Fruit fly (Drosophila melanogaster) whole organism, wandering third instar larva: ENCODE results near the gene mtd.

Source experiments
- Abd-B ChIP-seq: fragments of >200 bp; optimal IDR thresholded peaks from 2 replicates; lab custom pipeline; 2017; ENCODE audit warnings: missing biosample characterization, missing genetic modification characterization
- CG32264 ChIP-seq: fragments of 200-800 bp; sonication (Bioruptor generic); optimal IDR thresholded peaks from 2 replicates; lab custom pipeline; 2016; ENCODE audit warnings: missing biosample characterization, missing genetic modification characterization
- CG9705 ChIP-seq: fragments of 200-800 bp; sonication (Bioruptor generic); optimal IDR thresholded peaks from 2 replicates; lab custom pipeline; 2018; ENCODE audit warnings: missing biosample characterization, mild to moderate bottlenecking, missing genetic modification characterization
- CrebA ChIP-seq: fragments of 200-800 bp; sonication (Bioruptor generic); optimal IDR thresholded peaks from 2 replicates; lab custom pipeline; 2016; ENCODE audit warnings: missing biosample characterization, mild to moderate bottlenecking, missing genetic modification characterization, borderline replicate concordance
- Dfd ChIP-seq: fragments of >200 bp; optimal IDR thresholded peaks from 2 replicates; lab custom pipeline; 2017; ENCODE audit warnings: missing biosample characterization, missing genetic modification characterization
- Dif ChIP-seq: fragments of 200-275, 200-300 bp; sonication (Bioruptor generic); optimal IDR thresholded peaks from 2 replicates; lab custom pipeline; 2018; ENCODE audit warnings: missing biosample characterization, missing genetic modification characterization; ENCODE audit not compliant: partially characterized antibody
- GATAd ChIP-seq: sonication (Bioruptor generic); optimal IDR thresholded peaks from 2 replicates; lab custom pipeline; 2016; ENCODE audit warnings: missing biosample characterization, missing genetic modification characterization
- HLH106 ChIP-seq: fragments of 200-800 bp; optimal IDR thresholded peaks from 3 replicates; lab custom pipeline; 2019; ENCODE audit warnings: missing biosample characterization, mild to moderate bottlenecking, missing genetic modification characterization, moderate library complexity
- Hnf4 ChIP-seq: fragments of 200-800 bp; sonication (Bioruptor generic); optimal IDR thresholded peaks from 2 replicates; lab custom pipeline; 2016; ENCODE audit warnings: missing biosample characterization, mild to moderate bottlenecking, missing genetic modification characterization
- Hr78 ChIP-seq: fragments of >200 bp; optimal IDR thresholded peaks from 2 replicates; lab custom pipeline; 2017; ENCODE audit warnings: missing biosample characterization, missing genetic modification characterization
- Hr83 ChIP-seq: fragments of 200-300 bp; sonication (Bioruptor generic); optimal IDR thresholded peaks from 2 replicates; lab custom pipeline; 2016; ENCODE audit warnings: missing biosample characterization, mild to moderate bottlenecking, missing genetic modification characterization, moderate library complexity; ENCODE audit not compliant: poor library complexity, severe bottlenecking
- Jra ChIP-seq: sonication (Bioruptor generic); optimal IDR thresholded peaks from 2 replicates; lab custom pipeline; 2016; ENCODE audit warnings: missing biosample characterization, missing genetic modification characterization
- Mio ChIP-seq: sonication (Bioruptor generic); optimal IDR thresholded peaks from 2 replicates; lab custom pipeline; 2016; ENCODE audit warnings: missing biosample characterization, missing genetic modification characterization
- Myc ChIP-seq: fragments of >200 bp; optimal IDR thresholded peaks from 2 replicates; lab custom pipeline; 2017
- N ChIP-seq: fragments of >200 bp; optimal IDR thresholded peaks from 2 replicates; lab custom pipeline; 2018; ENCODE audit warnings: missing biosample characterization, missing external identifiers, missing genetic modification characterization
- OdsH ChIP-seq: fragments of 200-800 bp; sonication (Bioruptor generic); optimal IDR thresholded peaks from 2 replicates; lab custom pipeline; 2016; ENCODE audit warnings: missing biosample characterization, mild to moderate bottlenecking, missing genetic modification characterization
- Rel ChIP-seq, 2 experiments: fragments of 200-800 bp; sonication (Bioruptor generic) in 1 of 2; optimal IDR thresholded peaks; 2 replicates in 1 of 2; 3 replicates in 1 of 2; lab custom pipeline; 2016 to 2019; ENCODE audit warnings: mild to moderate bottlenecking in 2 of 2, missing biosample characterization in 2 of 2, missing genetic modification characterization in 2 of 2, moderate library complexity in 1 of 2
- Sp1 ChIP-seq: fragments of 200-800 bp; sonication (Bioruptor generic); optimal IDR thresholded peaks from 3 replicates; lab custom pipeline; 2019; ENCODE audit warnings: missing biosample characterization, mild to moderate bottlenecking, missing genetic modification characterization, moderate library complexity
- Vsx2 ChIP-seq: fragments of 200-300, 225-300 bp; sonication (Bioruptor generic); optimal IDR thresholded peaks from 2 replicates; lab custom pipeline; 2018; ENCODE audit warnings: missing biosample characterization, missing genetic modification characterization; ENCODE audit not compliant: partially characterized antibody
- br ChIP-seq: fragments of 200-800 bp; sonication (Bioruptor generic); optimal IDR thresholded peaks from 2 replicates; lab custom pipeline; 2016; ENCODE audit warnings: missing biosample characterization, missing genetic modification characterization
- brk ChIP-seq: fragments of 200-800 bp; sonication (Bioruptor generic); optimal IDR thresholded peaks from 2 replicates; lab custom pipeline; 2016; ENCODE audit warnings: missing biosample characterization, mild to moderate bottlenecking, missing genetic modification characterization
- dl ChIP-seq, 2 experiments: fragments of 175-275, 200-275 bp in 1 of 2; fragments of 200-275 bp in 1 of 2; sonication (Bioruptor generic); optimal IDR thresholded peaks; lab custom pipeline; 2018; ENCODE audit warnings: mild to moderate bottlenecking in 2 of 2, missing biosample characterization in 2 of 2, missing genetic modification characterization in 2 of 2, moderate library complexity in 2 of 2; ENCODE audit not compliant: partially characterized antibody in 2 of 2, insufficient read depth in 1 of 2
- dmrt93B ChIP-seq: fragments of 200-800 bp; sonication (Bioruptor generic); optimal IDR thresholded peaks from 2 replicates; lab custom pipeline; 2018; ENCODE audit warnings: missing biosample characterization, mild to moderate bottlenecking, missing genetic modification characterization
- dsf ChIP-seq: sonication (Bioruptor generic); optimal IDR thresholded peaks from 2 replicates; lab custom pipeline; 2016; ENCODE audit warnings: missing biosample characterization, missing genetic modification characterization, borderline replicate concordance
- ey ChIP-seq: fragments of 200-800 bp; sonication (Bioruptor generic); optimal IDR thresholded peaks from 2 replicates; lab custom pipeline; 2016; ENCODE audit warnings: missing biosample characterization, missing genetic modification characterization
- foxo ChIP-seq, 2 experiments: fragments of 200-800 bp; sonication (Bioruptor generic); optimal IDR thresholded peaks; 2 replicates in 1 of 2; 3 replicates in 1 of 2; lab custom pipeline; 2016 to 2017; ENCODE audit warnings: missing biosample characterization in 2 of 2, missing genetic modification characterization in 2 of 2
- fru ChIP-seq: fragments of 200-800 bp; sonication (Bioruptor generic); optimal IDR thresholded peaks from 3 replicates; lab custom pipeline; 2016; ENCODE audit warnings: missing biosample characterization, mild to moderate bottlenecking, missing genetic modification characterization
- h ChIP-seq: fragments of 200-800 bp; sonication (Bioruptor generic); optimal IDR thresholded peaks from 3 replicates; lab custom pipeline; 2016; ENCODE audit warnings: missing biosample characterization, mild to moderate bottlenecking, missing genetic modification characterization
- jim ChIP-seq: fragments of 175-275, 200-325 bp; sonication (Bioruptor generic); optimal IDR thresholded peaks from 2 replicates; lab custom pipeline; 2016; ENCODE audit warnings: missing biosample characterization, mild to moderate bottlenecking, missing genetic modification characterization
- lola ChIP-seq: fragments of >200 bp; optimal IDR thresholded peaks from 2 replicates; lab custom pipeline; 2017; ENCODE audit warnings: missing biosample characterization, missing genetic modification characterization
- pan ChIP-seq: fragments of >200 bp; optimal IDR thresholded peaks from 2 replicates; lab custom pipeline; 2017
- psq ChIP-seq: fragments of 200-800 bp; sonication (Bioruptor generic); optimal IDR thresholded peaks from 3 replicates; lab custom pipeline; 2017; ENCODE audit warnings: missing biosample characterization, mild to moderate bottlenecking, missing genetic modification characterization, moderate library complexity
- rgr ChIP-seq: fragments of 200-800 bp; sonication (Bioruptor generic); optimal IDR thresholded peaks from 3 replicates; lab custom pipeline; 2016; ENCODE audit warnings: missing biosample characterization, mild to moderate bottlenecking, missing genetic modification characterization
- sage ChIP-seq: fragments of 200-800 bp; sonication (Bioruptor generic); optimal IDR thresholded peaks from 2 replicates; lab custom pipeline; 2016; ENCODE audit warnings: missing biosample characterization, mild to moderate bottlenecking, missing genetic modification characterization
- sv ChIP-seq: fragments of 200-800 bp; sonication (Bioruptor generic); optimal IDR thresholded peaks from 3 replicates; lab custom pipeline; 2016; ENCODE audit warnings: missing biosample characterization, missing genetic modification characterization
- tai ChIP-seq: sonication (Bioruptor generic); optimal IDR thresholded peaks from 2 replicates; lab custom pipeline; 2016; ENCODE audit warnings: missing biosample characterization, missing genetic modification characterization
- usp ChIP-seq: fragments of >200 bp; optimal IDR thresholded peaks from 2 replicates; lab custom pipeline; 2017; ENCODE audit warnings: missing biosample characterization, missing genetic modification characterization
- woc ChIP-seq: sonication (Bioruptor generic); optimal IDR thresholded peaks from 2 replicates; lab custom pipeline; 2016; ENCODE audit warnings: missing biosample characterization, mild to moderate bottlenecking, missing genetic modification characterization

Gene mtd

dm6 chr3R:5300620-5301019 is 49.6 kb downstream of the mtd start:
- TF ChIP-seq rgr (no peak), jim (GFP tag; lab: Kevin White, UChicago) (no peak), OdsH (GFP tag; lab: Kevin White, UChicago) (peak; percentile 5), CG32264 (GFP tag; lab: Kevin White, UChicago) (no peak), Rel (GFP tag; optimal IDR thresholded peaks at IDR 0.05; lab: Kevin White, UChicago) (no peak), Rel (tag; optimal IDR thresholded peaks at IDR 0.05; lab: Kevin White, UChicago) (peak; percentile 19), CG9705 (GFP tag; lab: Kevin White, UChicago) (no peak), br (GFP tag; lab: Kevin White, UChicago) (peak; percentile 18), Dfd (no peak), Hnf4 (GFP tag; lab: Kevin White, UChicago) (no peak)

dm6 chr3R:5299569-5300195 is 50.6 kb downstream of the mtd start, which contains the start of gene Tim17b1:
Tim17b1 (plus strand) TSS chr3R:5300145.
- TF ChIP-seq Rel (GFP tag; optimal IDR thresholded peaks at IDR 0.05; lab: Kevin White, UChicago) (no peak), Rel (tag; optimal IDR thresholded peaks at IDR 0.05; lab: Kevin White, UChicago) (peak; percentile 38), foxo (GFP tag; optimal IDR thresholded peaks at IDR 0.05; lab: Kevin White, UChicago) (no peak), HLH106 (tag; lab: Kevin White, UChicago) (no peak), Hr83 (GFP tag; lab: Kevin White, UChicago) (no peak), pan (lab: Kevin White, UChicago) (no peak), Dfd (no peak), dl (GFP tag; optimal IDR thresholded peaks at IDR 0.05; lab: Kevin White, UChicago; ENCODE audit: insufficient read depth in 1 of 2, partially characterized antibody in 2 of 2) (no peak)
- TF ChIP-seq, all 38 proteins: peak for 1

dm6 chr3R:5298599-5299307 is 51.5 kb downstream of the mtd start:
- TF ChIP-seq Abd-B (GFP tag; lab: Kevin White, UChicago) (no peak), jim (GFP tag; lab: Kevin White, UChicago) (peak; percentile 43), HLH106 (tag; lab: Kevin White, UChicago) (no peak), Dfd (no peak), Mio (no peak), CrebA (GFP tag; lab: Kevin White, UChicago) (no peak), sage (no peak), OdsH (GFP tag; lab: Kevin White, UChicago) (peak; percentile 39), fru (GFP tag; lab: Kevin White, UChicago) (peak; percentile 47), Myc (lab: Kevin White, UChicago) (peak; percentile 68), N (GFP tag; lab: Kevin White, UChicago) (no peak), br (GFP tag; lab: Kevin White, UChicago) (peak; percentile 46), dl (GFP tag; optimal IDR thresholded peaks at IDR 0.05; lab: Kevin White, UChicago; ENCODE audit: insufficient read depth in 1 of 2, partially characterized antibody in 2 of 2) (no peak), tai (GFP tag; lab: Kevin White, UChicago) (peak; percentile 56), pan (lab: Kevin White, UChicago) (no peak), CG32264 (GFP tag; lab: Kevin White, UChicago) (no peak), psq (GFP tag; lab: Kevin White, UChicago) (peak; percentile 24), GATAd (no peak), lola (GFP tag; lab: Kevin White, UChicago) (no peak), h (GFP tag; lab: Kevin White, UChicago) (peak; percentile 61), CG9705 (GFP tag; lab: Kevin White, UChicago) (no peak), foxo (GFP tag; optimal IDR thresholded peaks at IDR 0.05; lab: Kevin White, UChicago) (peak in 1 of 2 experiments; percentile 66), Hr83 (GFP tag; lab: Kevin White, UChicago) (peak; percentile 71), brk (GFP tag; lab: Kevin White, UChicago) (no peak), Hr78 (no peak), sv (GFP tag; lab: Kevin White, UChicago) (peak; percentile 49), Dif (GFP tag; lab: Kevin White, UChicago) (no peak), rgr (peak; percentile 75), ey (GFP tag; lab: Kevin White, UChicago) (peak; percentile 38), Hnf4 (GFP tag; lab: Kevin White, UChicago) (peak; percentile 64), Jra (GFP tag; lab: Kevin White, UChicago) (no peak), usp (GFP tag; lab: Kevin White, UChicago) (no peak), dsf (GFP tag; lab: Kevin White, UChicago) (peak; percentile 8), dmrt93B (peak; percentile 21), Sp1 (no peak), Rel (GFP tag; optimal IDR thresholded peaks at IDR 0.05; lab: Kevin White, UChicago) (no peak), Rel (tag; optimal IDR thresholded peaks at IDR 0.05; lab: Kevin White, UChicago) (no peak), Vsx2 (GFP tag; lab: Kevin White, UChicago) (no peak), woc (GFP tag; lab: Kevin White, UChicago) (no peak)
- TF ChIP-seq, all 38 proteins: peak for 16
